Fruit fly (Drosophila melanogaster) whole organism, embryonic: Measurements from ENCODE around the gene Vlet.

Source experiments
- CG1024 ChIP-seq: fragments of 200-800 bp; sonication (Bioruptor generic); IDR thresholded peaks from 2 replicates; pipeline ENCODE4 v1.3.6; 2022; ENCODE audit warnings: missing biosample characterization, missing genetic modification characterization
- CG10366 ChIP-seq: fragments of 200-800 bp; sonication (Bioruptor generic); IDR thresholded peaks from 2 replicates; pipeline ENCODE4 v1.3.6; 2022; ENCODE audit warnings: missing biosample characterization, missing genetic modification characterization
- CG10959 ChIP-seq: fragments of 200-800 bp; sonication (Bioruptor generic); IDR thresholded peaks from 2 replicates; pipeline ENCODE4 v1.3.6; 2022; ENCODE audit warnings: missing biosample characterization, missing genetic modification characterization
- CG12104 ChIP-seq: fragments of 200-800 bp; sonication (Bioruptor generic); optimal IDR thresholded peaks from 3 replicates; lab custom pipeline; 2016; ENCODE audit warnings: missing biosample characterization, missing genetic modification characterization
- CG13624 ChIP-seq: fragments of 200-800 bp; sonication (Bioruptor generic); optimal IDR thresholded peaks from 2 replicates; lab custom pipeline; 2016; ENCODE audit warnings: missing biosample characterization, missing genetic modification characterization
- CG15269 ChIP-seq: fragments of 200-800 bp; sonication (Bioruptor generic); optimal IDR thresholded peaks from 2 replicates; lab custom pipeline; 2018; ENCODE audit warnings: missing biosample characterization, mild to moderate bottlenecking, missing genetic modification characterization, moderate library complexity
- CG1602 ChIP-seq: fragments of 200-800 bp; sonication (Bioruptor generic); optimal IDR thresholded peaks from 3 replicates; lab custom pipeline; 2016; ENCODE audit warnings: missing biosample characterization, missing genetic modification characterization
- CG17186 ChIP-seq: fragments of 200-800 bp; sonication (Bioruptor generic); optimal IDR thresholded peaks from 3 replicates; lab custom pipeline; 2017; ENCODE audit warnings: missing biosample characterization, missing genetic modification reagents, missing genetic modification characterization
- CG17361 ChIP-seq: fragments of 200-800 bp; sonication (Bioruptor generic); IDR thresholded peaks from 3 replicates; pipeline ENCODE4 v1.3.6; 2022; ENCODE audit warnings: missing biosample characterization, missing genetic modification characterization
- CG17568 ChIP-seq: fragments of 200-800 bp; sonication (Bioruptor generic); optimal IDR thresholded peaks from 2 replicates; lab custom pipeline; 2018; ENCODE audit warnings: missing biosample characterization, mild to moderate bottlenecking, missing genetic modification characterization, moderate library complexity
- CG17912 ChIP-seq: fragments of 200-800 bp; sonication (Bioruptor generic); optimal IDR thresholded peaks from 2 replicates; lab custom pipeline; 2018; ENCODE audit warnings: missing biosample characterization, mild to moderate bottlenecking, missing genetic modification characterization
- CG2116 ChIP-seq: fragments of 200-800 bp; sonication (Bioruptor generic); optimal IDR thresholded peaks from 3 replicates; lab custom pipeline; 2018; ENCODE audit warnings: missing biosample characterization, mild to moderate bottlenecking, missing genetic modification characterization
- CG4424 ChIP-seq: fragments of 200-800 bp; sonication (Bioruptor generic); optimal IDR thresholded peaks from 3 replicates; lab custom pipeline; 2016; ENCODE audit warnings: missing biosample characterization, missing genetic modification characterization
- CG5245 ChIP-seq: fragments of 200-800 bp; sonication (Bioruptor generic); optimal IDR thresholded peaks from 3 replicates; lab custom pipeline; 2016; ENCODE audit warnings: missing biosample characterization, missing genetic modification characterization
- CG6689 ChIP-seq: fragments of 200-800 bp; sonication (Bioruptor generic); IDR thresholded peaks from 2 replicates; pipeline ENCODE4 v1.3.6; 2022; ENCODE audit warnings: missing biosample characterization, missing genetic modification characterization
- CG6813 ChIP-seq: fragments of 200-800 bp; sonication (Bioruptor generic); optimal IDR thresholded peaks from 2 replicates; lab custom pipeline; 2017; ENCODE audit warnings: missing biosample characterization, missing genetic modification characterization, mild to moderate bottlenecking, moderate library complexity, missing genetic modification reagents
- CG8924 ChIP-seq: fragments of 200-800 bp; optimal IDR thresholded peaks from 3 replicates; lab custom pipeline; 2019; ENCODE audit warnings: missing biosample characterization, mild to moderate bottlenecking, missing genetic modification characterization, moderate library complexity
- CG9797 ChIP-seq: fragments of 200-800 bp; sonication (Bioruptor generic); optimal IDR thresholded peaks from 3 replicates; lab custom pipeline; 2018; ENCODE audit warnings: missing biosample characterization, mild to moderate bottlenecking, missing genetic modification characterization
- CHES-1-like ChIP-seq: fragments of 200-800 bp; sonication (Bioruptor generic); optimal IDR thresholded peaks from 2 replicates; lab custom pipeline; 2016; ENCODE audit warnings: missing biosample characterization, missing genetic modification characterization
- CoRest ChIP-seq: fragments of 200-800 bp; sonication (Bioruptor generic); optimal IDR thresholded peaks from 3 replicates; lab custom pipeline; 2018; ENCODE audit warnings: missing biosample characterization, mild to moderate bottlenecking, missing genetic modification characterization, moderate library complexity
- Deaf1 ChIP-seq: fragments of 200-800 bp; optimal IDR thresholded peaks from 3 replicates; lab custom pipeline; 2019; ENCODE audit warnings: missing biosample characterization, mild to moderate bottlenecking, missing genetic modification characterization, moderate library complexity
- Dp ChIP-seq: fragments of 200-800 bp; sonication (Bioruptor generic); optimal IDR thresholded peaks from 2 replicates; lab custom pipeline; 2018; ENCODE audit warnings: missing biosample characterization, mild to moderate bottlenecking, missing genetic modification characterization, moderate library complexity
- Elba2 ChIP-seq: fragments of 200-800 bp; sonication (Bioruptor generic); optimal IDR thresholded peaks from 3 replicates; lab custom pipeline; 2016; ENCODE audit warnings: missing biosample characterization, missing genetic modification characterization
- HLH54F ChIP-seq: fragments of 200-800 bp; sonication (Bioruptor generic); optimal IDR thresholded peaks from 3 replicates; lab custom pipeline; 2016; ENCODE audit warnings: missing biosample characterization, missing genetic modification characterization
- HLHmδ ChIP-seq: fragments of 200-800 bp; sonication (Bioruptor generic); optimal IDR thresholded peaks from 2 replicates; lab custom pipeline; 2018; ENCODE audit warnings: missing biosample characterization, mild to moderate bottlenecking, missing genetic modification characterization, moderate library complexity
- Hey ChIP-seq: fragments of 200-800 bp; sonication (Bioruptor generic); optimal IDR thresholded peaks from 3 replicates; lab custom pipeline; 2018; ENCODE audit warnings: missing biosample characterization, mild to moderate bottlenecking, missing genetic modification characterization
- Oli ChIP-seq: fragments of 200-800 bp; sonication (Bioruptor generic); optimal IDR thresholded peaks from 2 replicates; lab custom pipeline; 2018; ENCODE audit warnings: missing biosample characterization, mild to moderate bottlenecking, missing genetic modification characterization, moderate library complexity
- Optix ChIP-seq: fragments of 200-800 bp; sonication (Bioruptor generic); IDR thresholded peaks from 3 replicates; pipeline ENCODE4 v1.3.6; 2022; ENCODE audit warnings: missing biosample characterization, missing genetic modification characterization
- Rx ChIP-seq: fragments of 200-800 bp; sonication (Bioruptor generic); IDR thresholded peaks from 2 replicates; pipeline ENCODE4 v1.3.6; 2022; ENCODE audit warnings: missing biosample characterization, missing genetic modification characterization
- Sox102F ChIP-seq: fragments of 200-800 bp; sonication (Bioruptor generic); optimal IDR thresholded peaks from 2 replicates; lab custom pipeline; 2018; ENCODE audit warnings: missing biosample characterization, mild to moderate bottlenecking, missing genetic modification characterization, moderate library complexity
- Usf ChIP-seq: fragments of 200-800 bp; sonication (Bioruptor generic); optimal IDR thresholded peaks from 2 replicates; lab custom pipeline; 2017; ENCODE audit warnings: missing genotype, missing biosample characterization, missing genetic modification characterization
- ab ChIP-seq: fragments of 200-800 bp; sonication (Bioruptor generic); optimal IDR thresholded peaks from 2 replicates; lab custom pipeline; 2016; ENCODE audit warnings: missing biosample characterization, missing genetic modification characterization
- aop ChIP-seq: fragments of 200-800 bp; sonication (Bioruptor generic); IDR thresholded peaks from 2 replicates; pipeline ENCODE4 v1.3.6; 2022; ENCODE audit warnings: missing biosample characterization, missing genetic modification characterization
- da ChIP-seq: fragments of 200-800 bp; sonication (Bioruptor generic); optimal IDR thresholded peaks from 2 replicates; lab custom pipeline; 2016; ENCODE audit warnings: missing biosample characterization, missing genetic modification characterization
- emc ChIP-seq: fragments of 200-800 bp; sonication (Bioruptor generic); optimal IDR thresholded peaks from 2 replicates; lab custom pipeline; 2016; ENCODE audit warnings: missing biosample characterization, missing genetic modification characterization
- fd96Cb ChIP-seq: fragments of 200-800 bp; sonication (Bioruptor generic); optimal IDR thresholded peaks from 2 replicates; lab custom pipeline; 2018; ENCODE audit warnings: missing biosample characterization, mild to moderate bottlenecking, missing genetic modification characterization, moderate library complexity
- gfzf ChIP-seq: fragments of 200-800 bp; sonication (Bioruptor generic); optimal IDR thresholded peaks from 2 replicates; lab custom pipeline; 2016; ENCODE audit warnings: missing biosample characterization, mild to moderate bottlenecking, missing genetic modification characterization, moderate library complexity
- gsb-n ChIP-seq: fragments of 200-800 bp; sonication (Bioruptor generic); optimal IDR thresholded peaks from 3 replicates; lab custom pipeline; 2018; ENCODE audit warnings: missing biosample characterization, mild to moderate bottlenecking, missing genetic modification characterization
- gt ChIP-seq: fragments of 200-800 bp; sonication (Bioruptor generic); IDR thresholded peaks from 2 replicates; pipeline ENCODE4 v1.3.6; 2022; ENCODE audit warnings: missing biosample characterization, missing genetic modification characterization
- h ChIP-seq: fragments of >200 bp; optimal IDR thresholded peaks from 2 replicates; lab custom pipeline; 2017
- onecut ChIP-seq: fragments of 200-800 bp; sonication (Bioruptor generic); IDR thresholded peaks from 2 replicates; pipeline ENCODE4 v1.3.6; 2022; ENCODE audit warnings: missing biosample characterization, missing genetic modification characterization
- pb ChIP-seq: fragments of 200-800 bp; sonication (Bioruptor generic); optimal IDR thresholded peaks from 3 replicates; lab custom pipeline; 2016; ENCODE audit warnings: missing biosample characterization, missing genetic modification characterization
- prd ChIP-seq, 3 experiments: fragments of >200 bp in 2 of 3; fragments of 200-800 bp in 1 of 3; sonication (Bioruptor generic) in 1 of 3; optimal IDR thresholded peaks in 2 of 3; IDR thresholded peaks in 1 of 3; 2 replicates in 2 of 3; 3 replicates in 1 of 3; pipeline versions ENCODE4 v1.3.6 to Lab custom; 2017 to 2022; ENCODE audit warnings: missing biosample characterization in 1 of 3, missing genetic modification characterization in 1 of 3
- stc ChIP-seq: fragments of 200-800 bp; sonication (Bioruptor generic); IDR thresholded peaks from 2 replicates; pipeline ENCODE4 v1.3.6; 2022; ENCODE audit warnings: missing biosample characterization, missing genetic modification characterization
- sug ChIP-seq: fragments of 200-800 bp; optimal IDR thresholded peaks from 2 replicates; lab custom pipeline; 2019; ENCODE audit warnings: missing biosample characterization, mild to moderate bottlenecking, missing genetic modification characterization, moderate library complexity
- tgo ChIP-seq: fragments of 200-800 bp; sonication (Bioruptor generic); IDR thresholded peaks from 3 replicates; pipeline ENCODE4 v1.3.6; 2022; ENCODE audit warnings: missing biosample characterization, missing genetic modification characterization
- tna ChIP-seq: fragments of 200-800 bp; sonication (Bioruptor generic); IDR thresholded peaks from 2 replicates; pipeline ENCODE4 v1.3.6; 2022; ENCODE audit warnings: missing biosample characterization, missing genetic modification characterization; ENCODE audit not compliant: partially characterized antibody
- vnd ChIP-seq: fragments of 200-800 bp; sonication (Bioruptor generic); IDR thresholded peaks from 3 replicates; pipeline ENCODE4 v1.3.6; 2022; ENCODE audit warnings: missing biosample characterization, missing genetic modification characterization; ENCODE audit not compliant: partially characterized antibody
- wek ChIP-seq: fragments of 200-800 bp; sonication (Bioruptor generic); optimal IDR thresholded peaks from 3 replicates; lab custom pipeline; 2018; ENCODE audit warnings: missing biosample characterization, mild to moderate bottlenecking, missing genetic modification characterization, moderate library complexity

The Vlet gene

dm6 chrX:11694959-11695882 is 16.8 kb upstream of the Vlet start, which contains the start of gene PhKgamma (continued):
- no peak for TF ChIP-seq stc (GFP tag; lab: Robert Waterston, UW)
- TF ChIP-seq onecut (GFP tag; lab: Robert Waterston, UW): no peak; the same call in 1 of the 2 replicates
- TF ChIP-seq CHES-1-like (GFP tag; lab: Kevin White, UChicago): peak; percentile 56
- peak; percentile 30 for TF ChIP-seq HLHmδ (GFP tag; lab: Kevin White, UChicago)
- TF ChIP-seq Dp: peak; percentile 63
- TF ChIP-seq Rx (GFP tag; lab: Robert Waterston, UW): no peak
- no peak for TF ChIP-seq CG10959 (GFP tag; lab: Robert Waterston, UW)
- TF ChIP-seq CG17912: peak; percentile 45
- TF ChIP-seq CG6813: no peak
- peak; percentile 79 for TF ChIP-seq CG2116 (GFP tag; lab: Kevin White, UChicago)
- TF ChIP-seq Oli (tag; lab: Kevin White, UChicago): no peak
- no peak for TF ChIP-seq gt (GFP tag; lab: Robert Waterston, UW)
- no peak for TF ChIP-seq CG1024 (GFP tag; lab: Robert Waterston, UW)
- no peak for TF ChIP-seq Hey
- no peak for TF ChIP-seq CG17568
- TF ChIP-seq ab (GFP tag; lab: Kevin White, UChicago): no peak
- TF ChIP-seq CoRest (tag; lab: Kevin White, UChicago): peak; percentile 29
- TF ChIP-seq CG1602 (GFP tag; lab: Kevin White, UChicago): no peak
- no peak for TF ChIP-seq da (GFP tag; lab: Kevin White, UChicago)
- no peak for TF ChIP-seq CG6689
- TF ChIP-seq gfzf (GFP tag; lab: Kevin White, UChicago): peak; percentile 69
- TF ChIP-seq CG17186 (GFP tag; lab: Kevin White, UChicago): no peak
- TF ChIP-seq vnd (GFP tag; lab: Robert Waterston, UW): peak; percentile 78
- peak; percentile 16 for TF ChIP-seq CG4424 (GFP tag; lab: Kevin White, UChicago)
- TF ChIP-seq fd96Cb (tag; lab: Kevin White, UChicago): no peak
- peak; percentile 44 for TF ChIP-seq CG9797
- TF ChIP-seq tgo (GFP tag; lab: Robert Waterston, UW): no peak
- TF ChIP-seq CG13624 (GFP tag; lab: Kevin White, UChicago): peak; percentile 70
- no peak for TF ChIP-seq wek
- TF ChIP-seq prd (optimal IDR thresholded peaks at IDR 0.05; lab: Kevin White, UChicago): no peak
- TF ChIP-seq prd (GFP tag; IDR thresholded peaks at IDR 0.05; lab: Robert Waterston, UW): no peak
- TF ChIP-seq CG5245 (GFP tag; lab: Kevin White, UChicago): no peak
- TF ChIP-seq pb: no peak
- no peak for TF ChIP-seq Elba2 (GFP tag; lab: Kevin White, UChicago)
- no peak for TF ChIP-seq CG15269
- TF ChIP-seq gsb-n (tag; lab: Kevin White, UChicago): no peak
- peak; percentile 80 for TF ChIP-seq tna
- peak; percentile 53 for TF ChIP-seq CG8924
- no peak for TF ChIP-seq aop (GFP tag; lab: Robert Waterston, UW)
- TF ChIP-seq Deaf1: no peak
- TF ChIP-seq emc: no peak
- TF ChIP-seq Optix (GFP tag; lab: Robert Waterston, UW): no peak
- TF ChIP-seq CG12104 (GFP tag; lab: Kevin White, UChicago): no peak
- no peak for TF ChIP-seq Sox102F
- TF ChIP-seq sug (tag; lab: Kevin White, UChicago): peak; percentile 50
- TF ChIP-seq Usf: no peak
- no peak for TF ChIP-seq HLH54F (GFP tag; lab: Kevin White, UChicago)
- TF ChIP-seq CG10366 (GFP tag; lab: Robert Waterston, UW): no peak
- no peak; the same call in 2 of the 3 replicates for TF ChIP-seq CG17361 (GFP tag; lab: Robert Waterston, UW)
- TF ChIP-seq h: no peak
